Worm (Caenorhabditis elegans) whole organism, L2 larva: ENCODE measurements around the gene F58F12.3.

Experiments
- C34F6.9 ChIP-seq: fragments of 150-350 bp; optimal IDR thresholded peaks from 2 replicates; lab custom pipeline; 2014; ENCODE audit warnings: missing biosample characterization, missing genetic modification characterization
- F13H6.1 ChIP-seq: sonication (generic microtip); optimal IDR thresholded peaks from 2 replicates; lab custom pipeline; 2016; ENCODE audit warnings: missing genetic modification characterization, missing compliant biosample characterization
- blmp-1 ChIP-seq: sonication (generic microtip); optimal IDR thresholded peaks from 2 replicates; lab custom pipeline; 2017; ENCODE audit warnings: missing genetic modification characterization, mild to moderate bottlenecking, missing compliant biosample characterization, antibody characterized with exemption, moderate library complexity; ENCODE audit not compliant: insufficient read depth
- ceh-82 ChIP-seq: fragments of 150-350 bp; optimal IDR thresholded peaks from 2 replicates; lab custom pipeline; 2014; ENCODE audit warnings: missing biosample characterization, missing genetic modification characterization
- crh-2 ChIP-seq: sonication (generic microtip); optimal IDR thresholded peaks from 2 replicates; lab custom pipeline; 2017; ENCODE audit warnings: missing biosample characterization, missing genetic modification characterization
- egl-27 ChIP-seq: sonication (generic microtip); optimal IDR thresholded peaks from 3 replicates; lab custom pipeline; 2017; ENCODE audit warnings: missing biosample characterization, missing genetic modification reagents, missing genetic modification characterization
- elt-1 ChIP-seq: fragments of 150-350 bp; optimal IDR thresholded peaks from 2 replicates; lab custom pipeline; 2014; ENCODE audit warnings: missing biosample characterization, missing genetic modification characterization
- fos-1 ChIP-seq: fragments of 150-350 bp; optimal IDR thresholded peaks from 2 replicates; lab custom pipeline; 2014; ENCODE audit warnings: missing biosample characterization, missing genetic modification characterization
- gmeb-1 ChIP-seq: fragments of 150-350 bp; optimal IDR thresholded peaks from 2 replicates; lab custom pipeline; 2014; ENCODE audit warnings: missing biosample characterization, missing genetic modification characterization
- lin-11 ChIP-seq: fragments of 150-350 bp; sonication (generic microtip); optimal IDR thresholded peaks from 2 replicates; lab custom pipeline; 2014; ENCODE audit warnings: missing biosample characterization, missing genetic modification characterization, inconsistent platforms, mixed read lengths
- lin-13 ChIP-seq: fragments of 150-350 bp; optimal IDR thresholded peaks from 2 replicates; lab custom pipeline; 2014; ENCODE audit warnings: missing biosample characterization, missing genetic modification reagents, missing genetic modification characterization
- lin-39 ChIP-seq: fragments of 150-350 bp; optimal IDR thresholded peaks from 2 replicates; lab custom pipeline; 2014; ENCODE audit warnings: missing biosample characterization, missing genetic modification reagents, missing genetic modification characterization
- lsy-2 ChIP-seq, 2 experiments: fragments of 150-350 bp in 1 of 2; sonication (generic microtip) in 1 of 2; optimal IDR thresholded peaks; 2 replicates each; lab custom pipeline; 2014 to 2017; ENCODE audit warnings: missing biosample characterization in 2 of 2, missing genetic modification characterization in 2 of 2
- mab-5 ChIP-seq: fragments of 150-350 bp; optimal IDR thresholded peaks from 2 replicates; lab custom pipeline; 2014; ENCODE audit warnings: missing biosample characterization, missing genetic modification characterization
- mbf-1 ChIP-seq: sonication (generic microtip); optimal IDR thresholded peaks from 2 replicates; lab custom pipeline; 2017; ENCODE audit warnings: missing biosample characterization, missing genetic modification characterization
- mdl-1 ChIP-seq, 2 experiments: fragments of 150-350 bp in 1 of 2; sonication (generic microtip) in 1 of 2; optimal IDR thresholded peaks; 2 replicates each; lab custom pipeline; 2017; ENCODE audit warnings: missing biosample characterization in 2 of 2, missing genetic modification characterization in 2 of 2
- nhr-10 ChIP-seq: sonication (generic microtip); optimal IDR thresholded peaks from 2 replicates; lab custom pipeline; 2017; ENCODE audit warnings: missing biosample characterization, missing genetic modification characterization
- nhr-129 ChIP-seq: fragments of 150-350 bp; optimal IDR thresholded peaks from 2 replicates; lab custom pipeline; 2014; ENCODE audit warnings: missing biosample characterization, missing genetic modification characterization
- nhr-21 ChIP-seq: fragments of 150-350 bp; optimal IDR thresholded peaks from 2 replicates; lab custom pipeline; 2014; ENCODE audit warnings: missing biosample characterization, missing genetic modification characterization
- nhr-23 ChIP-seq: fragments of 150-350 bp; optimal IDR thresholded peaks from 2 replicates; lab custom pipeline; 2014; ENCODE audit warnings: missing biosample characterization, missing genetic modification reagents, missing genetic modification characterization
- nhr-237 ChIP-seq: fragments of 150-350 bp; optimal IDR thresholded peaks from 2 replicates; lab custom pipeline; 2014; ENCODE audit warnings: missing biosample characterization, missing genetic modification characterization
- nhr-25 ChIP-seq: fragments of 150-350 bp; sonication (generic microtip); optimal IDR thresholded peaks from 3 replicates; lab custom pipeline; 2014; ENCODE audit warnings: missing biosample characterization, missing genetic modification characterization
- nhr-6 ChIP-seq: fragments of 150-350 bp; optimal IDR thresholded peaks from 2 replicates; lab custom pipeline; 2014; ENCODE audit warnings: missing biosample characterization, missing genetic modification characterization
- nhr-77 ChIP-seq: fragments of 150-350 bp; optimal IDR thresholded peaks from 2 replicates; lab custom pipeline; 2014; ENCODE audit warnings: missing biosample characterization, missing genetic modification characterization
- peb-1 ChIP-seq: fragments of 150-350 bp; optimal IDR thresholded peaks from 2 replicates; lab custom pipeline; 2014; ENCODE audit warnings: missing biosample characterization, missing genetic modification characterization
- skn-1 ChIP-seq: sonication (generic microtip); optimal IDR thresholded peaks from 2 replicates; lab custom pipeline; 2017; ENCODE audit warnings: missing biosample characterization, missing genetic modification characterization
- sma-3 ChIP-seq: sonication (generic microtip); optimal IDR thresholded peaks from 2 replicates; lab custom pipeline; 2016; ENCODE audit warnings: missing genetic modification reagents, missing genetic modification characterization, missing compliant biosample characterization
- sma-9 ChIP-seq, 2 experiments: fragments of 150-350 bp in 1 of 2; sonication (generic microtip) in 1 of 2; optimal IDR thresholded peaks; 2 replicates each; lab custom pipeline; 2014 to 2016; ENCODE audit warnings: missing genetic modification characterization in 2 of 2, mild to moderate bottlenecking in 1 of 2, missing biosample characterization in 1 of 2, missing compliant biosample characterization in 1 of 2, missing genetic modification reagents in 1 of 2, moderate library complexity in 1 of 2
- snpc-4 ChIP-seq: fragments of 150-350 bp; optimal IDR thresholded peaks from 2 replicates; lab custom pipeline; 2014; ENCODE audit warnings: missing biosample characterization, missing genetic modification characterization
- unc-39 ChIP-seq: fragments of 150-350 bp; optimal IDR thresholded peaks from 2 replicates; lab custom pipeline; 2014; ENCODE audit warnings: missing biosample characterization, missing genetic modification characterization
- unc-55 ChIP-seq: fragments of 150-350 bp; sonication (generic microtip); optimal IDR thresholded peaks from 3 replicates; lab custom pipeline; 2014; ENCODE audit warnings: missing biosample characterization, missing genetic modification reagents, missing genetic modification characterization
- zag-1 ChIP-seq: fragments of 150-350 bp; optimal IDR thresholded peaks from 2 replicates; lab custom pipeline; 2014; ENCODE audit warnings: missing biosample characterization, missing genetic modification characterization
- ztf-11 ChIP-seq: sonication (generic microtip); optimal IDR thresholded peaks from 2 replicates; lab custom pipeline; 2017; ENCODE audit warnings: missing biosample characterization, missing genetic modification characterization
- ztf-4 ChIP-seq: fragments of 150-350 bp; optimal IDR thresholded peaks from 2 replicates; lab custom pipeline; 2014; ENCODE audit warnings: missing biosample characterization, missing genetic modification characterization

The F58F12.3 gene

ce11 chrII:6373361-6373760 is 17.7 kb downstream of the F58F12.3 start:
- TF ChIP-seq crh-2 (tag; lab: Kevin White, UChicago) (no peak), mbf-1 (tag; lab: Kevin White, UChicago) (no peak), unc-55 (GFP tag; lab: Kevin White, UChicago) (no peak), nhr-10 (tag; lab: Kevin White, UChicago) (no peak), elt-1 (tag; lab: Kevin White, UChicago) (no peak), C34F6.9 (tag; lab: Kevin White, UChicago) (no peak), sma-3 (GFP tag; lab: Kevin White, UChicago) (no peak), lin-11 (tag; lab: Kevin White, UChicago) (no peak), ztf-4 (no peak), ztf-11 (tag; lab: Kevin White, UChicago) (no peak)

- no peak for TF ChIP-seq nhr-6 (tag; lab: Kevin White, UChicago)
- TF ChIP-seq nhr-10 (tag; lab: Kevin White, UChicago): no peak
- TF ChIP-seq elt-1 (tag; lab: Kevin White, UChicago): no peak
- TF ChIP-seq C34F6.9 (tag; lab: Kevin White, UChicago): no peak
- no peak for TF ChIP-seq ceh-82 (tag; lab: Kevin White, UChicago)
- no peak for TF ChIP-seq sma-3 (GFP tag; lab: Kevin White, UChicago)
- no peak for TF ChIP-seq nhr-23 (tag; lab: Kevin White, UChicago)
These were observed 20.1 kb downstream of the F58F12.3 start, which contains the start of gene lin-23 for ce11 chrII:6371003-6371402. Gene lin-23, plus strand, starts transcription at chrII:6371303.

ce11 chrII:6370110-6370509 is 21.0 kb downstream of the F58F12.3 start:
- TF ChIP-seq fos-1: peak; percentile 53
- TF ChIP-seq mdl-1 (tag; optimal IDR thresholded peaks at IDR 0.05; lab: Kevin White, UChicago): peak; percentile 91 to 94
- peak; percentile 81 for TF ChIP-seq nhr-21 (tag; lab: Kevin White, UChicago)
- TF ChIP-seq F13H6.1 (tag; lab: Kevin White, UChicago): peak; percentile 88
- peak; percentile 90 for TF ChIP-seq sma-9 (GFP tag; optimal IDR thresholded peaks at IDR 0.05; lab: Kevin White, UChicago)
- no peak for TF ChIP-seq sma-9 (tag; optimal IDR thresholded peaks at IDR 0.05; lab: Kevin White, UChicago)
- TF ChIP-seq nhr-10 (tag; lab: Kevin White, UChicago): no peak
- peak; percentile 88 for TF ChIP-seq crh-2 (tag; lab: Kevin White, UChicago)
- TF ChIP-seq nhr-25 (tag; lab: Kevin White, UChicago): peak; percentile 79
- TF ChIP-seq nhr-129 (tag; lab: Kevin White, UChicago): peak; percentile 89
- peak; percentile 71 for TF ChIP-seq mab-5 (tag; lab: Kevin White, UChicago)
- peak; percentile 56 for TF ChIP-seq egl-27 (tag; lab: Kevin White, UChicago)
- peak; percentile 93 for TF ChIP-seq C34F6.9 (tag; lab: Kevin White, UChicago)
- TF ChIP-seq unc-55 (GFP tag; lab: Kevin White, UChicago): peak; percentile 91
- TF ChIP-seq skn-1 (tag; lab: Kevin White, UChicago): no peak
- TF ChIP-seq lin-39: no peak
- TF ChIP-seq peb-1 (tag; lab: Kevin White, UChicago): no peak
- peak; percentile 77 for TF ChIP-seq gmeb-1
- peak; percentile 92 for TF ChIP-seq blmp-1 (tag; lab: Kevin White, UChicago)
- peak; percentile 83 for TF ChIP-seq lin-11 (tag; lab: Kevin White, UChicago)
- TF ChIP-seq sma-3 (GFP tag; lab: Kevin White, UChicago): peak; percentile 80
- peak; percentile 56 for TF ChIP-seq zag-1 (tag; lab: Kevin White, UChicago)
- no peak for TF ChIP-seq nhr-77 (tag; lab: Kevin White, UChicago)
- peak; percentile 22 for TF ChIP-seq nhr-6 (tag; lab: Kevin White, UChicago)
- peak; percentile 60 for TF ChIP-seq ztf-4
- TF ChIP-seq lin-13: peak; percentile 77
- peak; percentile 66 for TF ChIP-seq snpc-4 (tag; lab: Kevin White, UChicago)
- TF ChIP-seq ztf-11 (tag; lab: Kevin White, UChicago): no peak
- no peak for TF ChIP-seq unc-39 (tag; lab: Kevin White, UChicago)
- peak; percentile 66 to 88 for TF ChIP-seq lsy-2 (tag; optimal IDR thresholded peaks at IDR 0.05; lab: Kevin White, UChicago)
- peak; percentile 40 for TF ChIP-seq nhr-237 (tag; lab: Kevin White, UChicago)

- TF ChIP-seq mdl-1 (tag; optimal IDR thresholded peaks at IDR 0.05; lab: Kevin White, UChicago): no peak
- no peak for TF ChIP-seq nhr-77 (tag; lab: Kevin White, UChicago)
- TF ChIP-seq nhr-6 (tag; lab: Kevin White, UChicago): no peak
- no peak for TF ChIP-seq zag-1 (tag; lab: Kevin White, UChicago)
These were observed 24.4 kb downstream of the F58F12.3 start, which contains the start of gene ctsa-4.1 for ce11 chrII:6366696-6367095. Gene ctsa-4.1, plus strand, starts transcription at chrII:6366996.
